Worm (Caenorhabditis elegans) whole organism, midembryonic: ENCODE data around the gene dgn-1.

Experiments used
- tab-1 ChIP-seq: fragments of 200-800 bp; sonication (Bioruptor generic); IDR thresholded peaks from 2 replicates; pipeline ENCODE4 v1.3.6; 2022; ENCODE audit warnings: missing genetic modification characterization, missing compliant biosample characterization
- ztf-23 ChIP-seq: fragments of 200-800 bp; sonication (Bioruptor generic); IDR thresholded peaks from 2 replicates; pipeline ENCODE4 v1.3.6; 2022; ENCODE audit warnings: missing genetic modification reagents, missing genetic modification characterization, missing compliant biosample characterization

DNA sequence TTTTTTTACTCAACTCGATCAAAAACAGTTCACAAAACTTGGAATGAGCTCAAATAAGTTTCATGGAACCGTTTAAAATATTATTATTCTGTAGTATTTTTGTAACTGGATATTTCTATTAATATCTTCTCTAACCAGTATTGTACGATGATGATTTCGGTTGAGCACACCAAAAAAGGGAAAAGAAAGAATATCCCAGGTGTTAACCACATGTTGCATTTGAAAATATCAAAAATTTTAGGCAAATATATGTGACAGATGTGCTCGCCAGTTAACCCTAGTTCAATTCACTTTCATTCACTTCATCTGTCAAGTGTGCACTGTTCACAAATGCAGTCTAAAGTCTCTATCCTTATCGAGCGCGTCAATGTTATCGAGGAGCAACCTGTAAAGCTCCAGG is 37.8 kb downstream of the dgn-1 start, which contains the start of gene F47B10.4:
- TF ChIP-seq ztf-23 (GFP tag; lab: Robert Waterston, UW) (no peak), tab-1 (GFP tag; lab: Robert Waterston, UW) (no peak)
